Worm (Caenorhabditis elegans) whole organism, L3 larva: ENCODE results near the gene rps-25.

Experiments used
- R02D3.7 ChIP-seq: fragments of 150-350 bp; optimal IDR thresholded peaks from 2 replicates; lab custom pipeline; 2014; ENCODE audit warnings: missing biosample characterization, missing genetic modification characterization
- ama-1 ChIP-seq: fragments of 150-350 bp; optimal IDR thresholded peaks from 2 replicates; lab custom pipeline; 2018
- elt-3 ChIP-seq, 3 experiments: fragments of 150-350 bp in 1 of 3; sonication (generic microtip) in 2 of 3; optimal IDR thresholded peaks; 2 replicates in 2 of 3; 4 replicates in 1 of 3; lab custom pipeline; 2014 to 2017; ENCODE audit warnings: missing biosample characterization in 3 of 3, missing genetic modification characterization in 3 of 3
- lsy-12 ChIP-seq: sonication (generic microtip); optimal IDR thresholded peaks from 2 replicates; lab custom pipeline; 2016; ENCODE audit warnings: mild to moderate bottlenecking, missing genetic modification characterization, missing compliant biosample characterization
- mml-1 ChIP-seq: fragments of 150-350 bp; sonication (generic microtip); optimal IDR thresholded peaks from 3 replicates; lab custom pipeline; 2014; ENCODE audit warnings: missing biosample characterization, missing genetic modification characterization
- nhr-11 ChIP-seq: fragments of 150-350 bp; optimal IDR thresholded peaks from 2 replicates; lab custom pipeline; 2014; ENCODE audit warnings: missing biosample characterization, missing genetic modification characterization
- nhr-12 ChIP-seq: fragments of 150-350 bp; optimal IDR thresholded peaks from 2 replicates; lab custom pipeline; 2014; ENCODE audit warnings: missing biosample characterization, missing genetic modification characterization
- nhr-23 ChIP-seq: fragments of 150-350 bp; optimal IDR thresholded peaks from 2 replicates; lab custom pipeline; 2014; ENCODE audit warnings: missing biosample characterization, missing genetic modification reagents, missing genetic modification characterization
- nhr-237 ChIP-seq: fragments of 150-350 bp; optimal IDR thresholded peaks from 2 replicates; lab custom pipeline; 2014; ENCODE audit warnings: missing biosample characterization, missing genetic modification characterization
- nhr-76 ChIP-seq: fragments of 150-350 bp; sonication (generic microtip); optimal IDR thresholded peaks from 5 replicates; lab custom pipeline; 2014; ENCODE audit warnings: missing biosample characterization, missing genetic modification characterization
- tbx-2 ChIP-seq: sonication (generic microtip); optimal IDR thresholded peaks from 2 replicates; lab custom pipeline; 2016; ENCODE audit warnings: mild to moderate bottlenecking, missing genetic modification characterization, missing compliant biosample characterization
- unc-62 ChIP-seq: fragments of 150-350 bp; sonication (generic microtip); optimal IDR thresholded peaks from 4 replicates; lab custom pipeline; 2014; ENCODE audit warnings: missing biosample characterization, missing genetic modification reagents, missing genetic modification characterization
- ztf-11 ChIP-seq: fragments of 150-350 bp; optimal IDR thresholded peaks from 2 replicates; lab custom pipeline; 2014; ENCODE audit warnings: missing biosample characterization, missing genetic modification characterization

DNA sequence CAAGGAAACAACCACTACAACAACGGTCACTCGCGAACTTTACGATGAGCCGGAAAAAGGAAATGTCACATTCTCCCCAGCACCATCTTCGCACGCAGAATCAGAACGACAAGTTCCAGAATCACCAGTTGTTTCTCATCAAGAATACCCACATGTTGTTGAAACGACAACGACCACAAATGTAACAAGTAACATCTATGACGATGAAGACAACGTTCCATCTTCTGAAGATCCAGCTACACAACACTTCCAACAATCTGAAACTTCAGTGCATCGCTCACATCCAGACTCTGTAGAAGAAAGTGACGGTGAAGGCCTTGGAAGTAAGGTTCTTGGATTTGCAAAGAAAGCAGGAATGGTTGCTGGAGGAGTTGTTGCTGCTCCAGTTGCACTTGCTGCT, 43.1 kb upstream of the rps-25 start:
- TF ChIP-seq nhr-76 (tag; lab: Kevin White, UChicago) (no peak), nhr-237 (tag; lab: Kevin White, UChicago) (no peak), R02D3.7 (tag; lab: Kevin White, UChicago) (no peak), nhr-23 (tag; lab: Kevin White, UChicago) (no peak), elt-3 (tag; optimal IDR thresholded peaks at IDR 0.05; lab: Kevin White, UChicago) (no peak), nhr-11 (tag; lab: Kevin White, UChicago) (no peak), unc-62 (no peak), lsy-12 (tag; lab: Kevin White, UChicago) (no peak), ztf-11 (tag; lab: Kevin White, UChicago) (no peak), tbx-2 (tag; lab: Kevin White, UChicago) (no peak), ama-1 (no peak), mml-1 (tag; lab: Kevin White, UChicago) (no peak), nhr-12 (tag; lab: Kevin White, UChicago) (no peak)
